Worm (Caenorhabditis elegans): ENCODE measurements around the gene Y50D7A.10.

ce11 chrIII:304564-304963, 10.7 kb upstream of the Y50D7A.10 start:
- TF ChIP-seq lin-39 (tag; optimal IDR thresholded peaks at IDR 0.05) (no peak), nhr-76 (tag; optimal IDR thresholded peaks at IDR 0.05) (no peak), jun-1 (tag; optimal IDR thresholded peaks at IDR 0.05) (no peak), lin-15B (tag; optimal IDR thresholded peaks at IDR 0.05) (no peak)

All from whole organism, L3 larva.